Worm (Caenorhabditis elegans): ENCODE data around the gene wnk-1.

wnk-1 gene

ce11 chrIV:9199939-9200202 lies at the start of gene wnk-1:
Gene wnk-1 (plus strand): TSS chrIV:9200103.
- TF ChIP-seq Y116A8C.19 (tag; optimal IDR thresholded peaks at IDR 0.05; ENCODE audit: borderline replicate concordance) (no peak), snu-23 (GFP tag; optimal IDR thresholded peaks at IDR 0.05) (no peak), elt-3 (tag; optimal IDR thresholded peaks at IDR 0.05) (no peak), lsy-2 (tag; optimal IDR thresholded peaks at IDR 0.05) (no peak)

DNA sequence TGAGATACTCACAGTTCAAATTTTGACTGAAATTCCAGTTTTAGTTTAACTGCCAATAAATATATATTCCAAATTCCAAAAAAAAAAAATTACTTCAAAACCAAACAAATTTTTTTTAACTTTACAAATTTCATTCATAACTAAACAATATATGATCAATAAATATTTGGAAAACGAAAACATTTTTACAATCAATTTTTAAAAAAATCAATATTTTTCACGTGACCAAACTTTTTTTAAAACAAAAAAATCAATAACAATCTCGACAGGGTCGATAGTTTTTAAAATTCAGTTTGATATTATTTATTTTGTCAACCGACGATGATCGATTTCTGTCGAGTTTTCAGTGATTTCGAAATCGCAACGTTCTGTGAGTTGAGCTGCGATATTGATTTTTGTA lies 49.7 kb upstream of the wnk-1 start, which contains the start of gene F23B2.7:
Gene F23B2.7, plus strand, starts transcription at position 301 of the 400 bp plus-strand sequence.
- no peak for TF ChIP-seq ceh-88 (GFP tag; IDR thresholded peaks at IDR 0.05)
- TF ChIP-seq efl-3 (GFP tag; optimal IDR thresholded peaks at IDR 0.05): no peak
- TF ChIP-seq pag-3 (tag; optimal IDR thresholded peaks at IDR 0.05; ENCODE audit: borderline replicate concordance, insufficient read depth): no peak
- TF ChIP-seq elt-2 (tag; optimal IDR thresholded peaks at IDR 0.05): no peak
- no peak for TF ChIP-seq snu-23 (GFP tag; optimal IDR thresholded peaks at IDR 0.05)
- TF ChIP-seq dpl-1 (GFP tag; optimal IDR thresholded peaks at IDR 0.05): no peak
- TF ChIP-seq nhr-47 (tag; optimal IDR thresholded peaks at IDR 0.05): no peak
- TF ChIP-seq fkh-4 (tag; optimal IDR thresholded peaks at IDR 0.05; ENCODE audit: borderline replicate concordance): no peak
- no peak for TF ChIP-seq unc-130 (tag; optimal IDR thresholded peaks at IDR 0.05)
- TF ChIP-seq dsc-1 (tag; optimal IDR thresholded peaks at IDR 0.05): no peak
- no peak for TF ChIP-seq lin-13 (GFP tag; optimal IDR thresholded peaks at IDR 0.05)
- no peak for TF ChIP-seq unc-62 (GFP tag; optimal IDR thresholded peaks at IDR 0.05)
- TF ChIP-seq zip-4 (GFP tag; optimal IDR thresholded peaks at IDR 0.05): no peak
- TF ChIP-seq nhr-28 (tag; optimal IDR thresholded peaks at IDR 0.05): no peak
- no peak for TF ChIP-seq ceh-90 (tag; optimal IDR thresholded peaks at IDR 0.05)

- TF ChIP-seq tlp-1 (tag; optimal IDR thresholded peaks at IDR 0.05) (no peak), alr-1 (tag; optimal IDR thresholded peaks at IDR 0.05; ENCODE audit: borderline replicate concordance) (no peak), C16A3.4 (tag; optimal IDR thresholded peaks at IDR 0.05) (no peak), fkh-4 (tag; optimal IDR thresholded peaks at IDR 0.05; ENCODE audit: borderline replicate concordance) (no peak), sox-4 (tag; optimal IDR thresholded peaks at IDR 0.05) (no peak), efl-3 (GFP tag; optimal IDR thresholded peaks at IDR 0.05) (no peak), elt-2 (tag; optimal IDR thresholded peaks at IDR 0.05) (no peak), irx-1 (tag; optimal IDR thresholded peaks at IDR 0.05) (no peak), hlh-17 (GFP tag; optimal IDR thresholded peaks at IDR 0.05; ENCODE audit: borderline replicate concordance) (no peak), sup-37 (GFP tag; optimal IDR thresholded peaks at IDR 0.05) (no peak), nhr-77 (tag; optimal IDR thresholded peaks at IDR 0.05) (no peak), nhr-71 (tag; optimal IDR thresholded peaks at IDR 0.05) (no peak), tbx-2 (tag; optimal IDR thresholded peaks at IDR 0.05) (no peak), blmp-1 (tag; optimal IDR thresholded peaks at IDR 0.05) (no peak), fkh-10 (GFP tag; optimal IDR thresholded peaks at IDR 0.05) (no peak), aha-1 (tag; optimal IDR thresholded peaks at IDR 0.05) (no peak), lin-15B (tag; optimal IDR thresholded peaks at IDR 0.05) (no peak)
Observed at ce11 chrIV:9154263-9154662, 45.6 kb upstream of the wnk-1 start, which contains the start of gene F23B2.10. Gene F23B2.10 (minus strand): TSS chrIV:9154363.

ce11 chrIV:9158969-9159800 lies 40.7 kb upstream of the wnk-1 start, which contains the start of gene pcp-3:
Gene pcp-3 (minus strand): TSS chrIV:9159019.
- TF ChIP-seq nhr-84 (tag; optimal IDR thresholded peaks at IDR 0.05) (no peak), nhr-12 (tag; optimal IDR thresholded peaks at IDR 0.05) (no peak), pqm-1 (tag; optimal IDR thresholded peaks at IDR 0.05) (peak; percentile 43), hpl-2 (GFP tag; optimal IDR thresholded peaks at IDR 0.05) (no peak), zip-4 (GFP tag; optimal IDR thresholded peaks at IDR 0.05) (no peak), tlp-1 (tag; optimal IDR thresholded peaks at IDR 0.05) (peak; percentile 67), lsy-2 (tag; optimal IDR thresholded peaks at IDR 0.05) (no peak), elt-2 (tag; optimal IDR thresholded peaks at IDR 0.05) (peak; percentile 87)

All from whole organism, L1 larva.